Worm (Caenorhabditis elegans) whole organism, L1 larva: Measurements from ENCODE around the gene irk-1.

ENCODE experiments used
- C16A3.4 ChIP-seq: fragments of 150-350 bp; optimal IDR thresholded peaks from 2 replicates; lab custom pipeline; 2014; ENCODE audit warnings: missing biosample characterization, missing genetic modification characterization
- C34B4.2 ChIP-seq: sonication (generic microtip); optimal IDR thresholded peaks from 2 replicates; lab custom pipeline; 2017; ENCODE audit warnings: mild to moderate bottlenecking, missing genetic modification characterization, missing compliant biosample characterization
- Y116A8C.19 ChIP-seq: sonication (generic microtip); optimal IDR thresholded peaks from 2 replicates; lab custom pipeline; 2016; ENCODE audit warnings: missing compliant biosample characterization, missing genetic modification characterization, borderline replicate concordance
- ama-1 ChIP-seq: fragments of 150-350 bp; optimal IDR thresholded peaks from 2 replicates; lab custom pipeline; 2014
- blmp-1 ChIP-seq: fragments of 150-350 bp; optimal IDR thresholded peaks from 2 replicates; lab custom pipeline; 2014; ENCODE audit warnings: missing biosample characterization, missing genetic modification characterization
- dpl-1 ChIP-seq, 3 experiments: fragments of 150-350 bp in 2 of 3; sonication (generic microtip) in 1 of 3; optimal IDR thresholded peaks; 2 replicates each; lab custom pipeline; 2014 to 2017; ENCODE audit warnings: missing biosample characterization in 3 of 3, missing genetic modification characterization in 3 of 3, missing genetic modification reagents in 3 of 3
- dsc-1 ChIP-seq: sonication (generic microtip); optimal IDR thresholded peaks from 2 replicates; lab custom pipeline; 2016; ENCODE audit warnings: mild to moderate bottlenecking, missing genetic modification characterization, missing compliant biosample characterization
- efl-1 ChIP-seq, 4 experiments: fragments of 150-350 bp; optimal IDR thresholded peaks in 3 of 4; peaks in 1 of 4; 1 replicate in 1 of 4; 2 replicates in 3 of 4; lab custom pipeline; 2014; ENCODE audit warnings: missing biosample characterization in 2 of 4, missing genetic modification characterization in 2 of 4, missing genetic modification reagents in 2 of 4
- efl-3 ChIP-seq: fragments of 200-800 bp; sonication (Bioruptor generic); optimal IDR thresholded peaks from 2 replicates; lab custom pipeline; 2018; ENCODE audit warnings: mild to moderate bottlenecking, missing genetic modification characterization, missing compliant biosample characterization
- egl-27 ChIP-seq, 2 experiments: fragments of 150-350 bp in 1 of 2; sonication (generic microtip); optimal IDR thresholded peaks; 3 replicates each; lab custom pipeline; 2017 to 2018; ENCODE audit warnings: missing biosample characterization in 2 of 2, missing genetic modification characterization in 2 of 2, missing genetic modification reagents in 2 of 2
- elt-2 ChIP-seq: sonication (generic microtip); optimal IDR thresholded peaks from 2 replicates; lab custom pipeline; 2016; ENCODE audit warnings: missing genetic modification characterization, mild to moderate bottlenecking, inconsistent platforms, missing compliant biosample characterization, missing genetic modification reagents
- elt-3 ChIP-seq, 6 experiments: fragments of 150-350 bp in 1 of 6; sonication (generic microtip); optimal IDR thresholded peaks; 2 replicates each; lab custom pipeline; 2017 to 2018; ENCODE audit warnings: missing biosample characterization in 6 of 6, missing genetic modification characterization in 6 of 6, inconsistent platforms in 1 of 6
- ets-5 ChIP-seq: fragments of 200-800 bp; sonication (Bioruptor generic); IDR thresholded peaks from 2 replicates; pipeline ENCODE4 v1.3.6; 2022; ENCODE audit warnings: missing genetic modification characterization, missing compliant biosample characterization
- fkh-4 ChIP-seq: sonication (generic microtip); optimal IDR thresholded peaks from 2 replicates; lab custom pipeline; 2016; ENCODE audit warnings: missing compliant biosample characterization, missing genetic modification characterization, borderline replicate concordance
- fos-1 ChIP-seq: fragments of 150-350 bp; optimal IDR thresholded peaks from 2 replicates; lab custom pipeline; 2014; ENCODE audit warnings: missing biosample characterization, missing genetic modification characterization
- hlh-17 ChIP-seq: fragments of 200-800 bp; sonication (Bioruptor generic); optimal IDR thresholded peaks from 2 replicates; lab custom pipeline; 2018; ENCODE audit warnings: missing genetic modification characterization, mild to moderate bottlenecking, missing compliant biosample characterization, moderate library complexity, borderline replicate concordance
- irx-1 ChIP-seq: sonication (generic microtip); optimal IDR thresholded peaks from 2 replicates; lab custom pipeline; 2016; ENCODE audit warnings: missing genetic modification characterization, missing compliant biosample characterization
- isw-1 ChIP-seq: fragments of 200-800 bp; sonication (Bioruptor generic); IDR thresholded peaks from 2 replicates; pipeline ENCODE4 v1.3.6; 2022; ENCODE audit warnings: missing genetic modification characterization, missing compliant biosample characterization
- lin-14 ChIP-seq: fragments of 200-800 bp; sonication (Bioruptor generic); optimal IDR thresholded peaks from 2 replicates; lab custom pipeline; 2018; ENCODE audit warnings: mild to moderate bottlenecking, missing genetic modification characterization, moderate library complexity, missing compliant biosample characterization
- lin-35 ChIP-seq, 2 experiments: fragments of 150-350 bp; optimal IDR thresholded peaks; 2 replicates each; lab custom pipeline; 2014; ENCODE audit warnings: missing biosample characterization in 2 of 2, missing genetic modification characterization in 2 of 2, missing genetic modification reagents in 2 of 2
- lsy-2 ChIP-seq, 2 experiments: fragments of 150-350 bp; optimal IDR thresholded peaks; 2 replicates each; lab custom pipeline; 2014; ENCODE audit warnings: missing biosample characterization in 2 of 2, missing genetic modification characterization in 2 of 2
- mab-9 ChIP-seq: fragments of 200-800 bp; sonication (Bioruptor generic); IDR thresholded peaks from 2 replicates; pipeline ENCODE4 v1.3.6; 2022; ENCODE audit warnings: missing genetic modification reagents, missing genetic modification characterization, missing compliant biosample characterization
- mdl-1 ChIP-seq, 2 experiments: fragments of 150-350 bp; optimal IDR thresholded peaks; 2 replicates each; lab custom pipeline; 2014 to 2017; ENCODE audit warnings: missing biosample characterization in 2 of 2, missing genetic modification characterization in 2 of 2, inconsistent platforms in 1 of 2
- mep-1 ChIP-seq: fragments of 150-350 bp; optimal IDR thresholded peaks from 2 replicates; lab custom pipeline; 2014; ENCODE audit warnings: missing biosample characterization, missing genetic modification characterization
- nhr-19 ChIP-seq: fragments of 200-800 bp; sonication (Bioruptor generic); conservative IDR thresholded peaks from 2 replicates; pipeline ENCODE4 v1.3.6; 2022; ENCODE audit warnings: missing genetic modification characterization, missing compliant biosample characterization
- nhr-20 ChIP-seq: sonication (generic microtip); optimal IDR thresholded peaks from 2 replicates; lab custom pipeline; 2016; ENCODE audit warnings: mild to moderate bottlenecking, missing genetic modification characterization, missing compliant biosample characterization
- nhr-28 ChIP-seq: fragments of 150-350 bp; optimal IDR thresholded peaks from 2 replicates; lab custom pipeline; 2014; ENCODE audit warnings: missing biosample characterization, missing genetic modification characterization
- nhr-71 ChIP-seq: sonication (generic microtip); optimal IDR thresholded peaks from 2 replicates; lab custom pipeline; 2016; ENCODE audit warnings: mild to moderate bottlenecking, missing genetic modification characterization, moderate library complexity, missing compliant biosample characterization
- nhr-76 ChIP-seq: sonication (generic microtip); optimal IDR thresholded peaks from 2 replicates; lab custom pipeline; 2017; ENCODE audit warnings: missing biosample characterization, missing genetic modification characterization
- nhr-84 ChIP-seq: sonication (generic microtip); optimal IDR thresholded peaks from 2 replicates; lab custom pipeline; 2017; ENCODE audit warnings: missing biosample characterization, missing genetic modification characterization
- nhr-85 ChIP-seq: sonication (generic microtip); peaks from one replicate; lab custom pipeline; 2016; ENCODE audit warnings: missing genetic modification characterization, inconsistent platforms, missing compliant biosample characterization
- nhr-90 ChIP-seq: sonication (generic microtip); optimal IDR thresholded peaks from 2 replicates; lab custom pipeline; 2016; ENCODE audit warnings: mild to moderate bottlenecking, missing genetic modification characterization, missing compliant biosample characterization; ENCODE audit not compliant: poor library complexity
- pqm-1 ChIP-seq: sonication (generic microtip); optimal IDR thresholded peaks from 3 replicates; lab custom pipeline; 2017; ENCODE audit warnings: missing biosample characterization, missing genetic modification characterization
- rnt-1 ChIP-seq: sonication (generic microtip); optimal IDR thresholded peaks from 2 replicates; lab custom pipeline; 2016; ENCODE audit warnings: mild to moderate bottlenecking, missing genetic modification characterization, moderate library complexity, missing compliant biosample characterization
- snpc-4 ChIP-seq: fragments of 150-350 bp; optimal IDR thresholded peaks from 2 replicates; lab custom pipeline; 2014; ENCODE audit warnings: missing biosample characterization, missing genetic modification characterization
- snu-23 ChIP-seq: sonication (generic microtip); optimal IDR thresholded peaks from 2 replicates; lab custom pipeline; 2016; ENCODE audit warnings: missing genetic modification characterization, missing compliant biosample characterization
- swsn-7 ChIP-seq: sonication (generic microtip); optimal IDR thresholded peaks from 2 replicates; lab custom pipeline; 2016; ENCODE audit warnings: missing genetic modification characterization, missing compliant biosample characterization
- unc-130 ChIP-seq: fragments of 150-350 bp; optimal IDR thresholded peaks from 2 replicates; lab custom pipeline; 2017; ENCODE audit warnings: missing biosample characterization, missing genetic modification characterization, inconsistent platforms
- unc-30 ChIP-seq: sonication (generic microtip); optimal IDR thresholded peaks from 2 replicates; lab custom pipeline; 2017; ENCODE audit warnings: missing biosample characterization, missing genetic modification characterization
- unc-62 ChIP-seq: fragments of 150-350 bp; optimal IDR thresholded peaks from 2 replicates; lab custom pipeline; 2014; ENCODE audit warnings: missing biosample characterization, missing genetic modification reagents, missing genetic modification characterization
- unc-98 ChIP-seq: fragments of 200-800 bp; sonication (Bioruptor generic); IDR thresholded peaks from 2 replicates; pipeline ENCODE4 v1.3.6; 2022; ENCODE audit warnings: missing genetic modification characterization, missing compliant biosample characterization
- xbp-1 ChIP-seq: sonication (generic microtip); optimal IDR thresholded peaks from 2 replicates; lab custom pipeline; 2016; ENCODE audit warnings: missing genetic modification characterization, missing compliant biosample characterization

The irk-1 gene

ce11 chrX:6808239-6808638 is 30.3 kb upstream of the irk-1 start (continued):
- TF ChIP-seq C34B4.2 (tag; lab: Kevin White, UChicago) (no peak), rnt-1 (peak; percentile 66), nhr-76 (tag; lab: Kevin White, UChicago) (peak; percentile 8), snu-23 (GFP tag; lab: Kevin White, UChicago) (no peak), hlh-17 (no peak), unc-130 (tag; lab: Kevin White, UChicago) (no peak), unc-30 (tag; lab: Kevin White, UChicago) (no peak), efl-3 (GFP tag; lab: Kevin White, UChicago) (no peak), dpl-1 (GFP tag; optimal IDR thresholded peaks at IDR 0.05; lab: Kevin White, UChicago) (peak in 1 of 3 experiments; percentile 4), swsn-7 (no peak), ets-5 (GFP tag; lab: Robert Waterston, UW) (no peak), nhr-85 (peak; percentile 83), egl-27 (tag; optimal IDR thresholded peaks at IDR 0.05; lab: Kevin White, UChicago) (no peak), mdl-1 (tag; optimal IDR thresholded peaks at IDR 0.05; lab: Kevin White, UChicago) (no peak)
- TF ChIP-seq, all 84 proteins: peak for 10

ce11 chrX:6807137-6807861 is 29.4 kb upstream of the irk-1 start:
- peak; percentile 34 for TF ChIP-seq lin-14 (GFP tag; lab: Kevin White, UChicago)
- TF ChIP-seq fkh-4 (tag; lab: Kevin White, UChicago), result no peak
- TF ChIP-seq nhr-28 (tag; lab: Kevin White, UChicago), result no peak
- peak; percentile 52 for TF ChIP-seq elt-2 (tag; lab: Kevin White, UChicago)
- TF ChIP-seq C16A3.4 (tag; lab: Kevin White, UChicago), result peak; percentile 6
- TF ChIP-seq C34B4.2 (tag; lab: Kevin White, UChicago), result no peak
- no peak for TF ChIP-seq ama-1
- TF ChIP-seq rnt-1, result peak; percentile 18
- no peak for TF ChIP-seq nhr-19
- no peak for TF ChIP-seq Y116A8C.19 (tag; lab: Kevin White, UChicago)
- peak; percentile 6 for TF ChIP-seq blmp-1 (tag; lab: Kevin White, UChicago)
- TF ChIP-seq fos-1 (tag; lab: Kevin White, UChicago), result no peak
- TF ChIP-seq efl-3 (GFP tag; lab: Kevin White, UChicago), result no peak
- no peak for TF ChIP-seq unc-98 (GFP tag; lab: Robert Waterston, UW)
- peak; percentile 40 for TF ChIP-seq nhr-85
- no peak for TF ChIP-seq xbp-1
- no peak for TF ChIP-seq isw-1 (GFP tag; lab: Robert Waterston, UW)
- no peak for TF ChIP-seq unc-62 (GFP tag; lab: Kevin White, UChicago)
- TF ChIP-seq dpl-1 (GFP tag; optimal IDR thresholded peaks at IDR 0.05; lab: Kevin White, UChicago), result peak in 1 of 3 experiments; percentile 24
- TF ChIP-seq mep-1 (tag; lab: Kevin White, UChicago), result peak; percentile 25
- no peak for TF ChIP-seq efl-1 (optimal IDR thresholded peaks at IDR 0.05; lab: Kevin White, UChicago)
- TF ChIP-seq efl-1 (GFP tag; optimal IDR thresholded peaks at IDR 0.05 in 1 of 2; lab: Kevin White, UChicago), result peak; percentile 6 to 31
- TF ChIP-seq pqm-1 (tag; lab: Kevin White, UChicago), result no peak
- no peak for TF ChIP-seq dsc-1 (tag; lab: Kevin White, UChicago)
- peak in 2 of 6 experiments; percentile 10 to 39 for TF ChIP-seq elt-3 (tag; optimal IDR thresholded peaks at IDR 0.05; lab: Kevin White, UChicago)
- TF ChIP-seq nhr-84 (tag; lab: Kevin White, UChicago), result no peak
- peak; percentile 70 for TF ChIP-seq nhr-20 (tag; lab: Kevin White, UChicago)
- TF ChIP-seq unc-130 (tag; lab: Kevin White, UChicago), result peak; percentile 77
- peak; percentile 29 for TF ChIP-seq nhr-90
- no peak for TF ChIP-seq snpc-4 (tag; lab: Kevin White, UChicago)
- peak; percentile 9 to 20 for TF ChIP-seq lsy-2 (tag; optimal IDR thresholded peaks at IDR 0.05; lab: Kevin White, UChicago)
- TF ChIP-seq nhr-71, result peak; percentile 44
- peak; percentile 23 for TF ChIP-seq irx-1 (tag; lab: Kevin White, UChicago)
- TF ChIP-seq lin-35 (GFP tag; optimal IDR thresholded peaks at IDR 0.05; lab: Kevin White, UChicago), result peak in 1 of 2 experiments; percentile 64
- no peak for TF ChIP-seq mab-9 (GFP tag; lab: Robert Waterston, UW)
